Fruit fly (Drosophila melanogaster) whole organism, larva: ENCODE results near the gene ND-SGDH.

Experiments
- noc ChIP-seq: fragments of 200-800 bp; sonication (Bioruptor generic); optimal IDR thresholded peaks from 3 replicates; lab custom pipeline; 2019; ENCODE audit warnings: missing biosample characterization, mild to moderate bottlenecking, missing genetic modification characterization, moderate library complexity

ND-SGDH gene

DNA sequence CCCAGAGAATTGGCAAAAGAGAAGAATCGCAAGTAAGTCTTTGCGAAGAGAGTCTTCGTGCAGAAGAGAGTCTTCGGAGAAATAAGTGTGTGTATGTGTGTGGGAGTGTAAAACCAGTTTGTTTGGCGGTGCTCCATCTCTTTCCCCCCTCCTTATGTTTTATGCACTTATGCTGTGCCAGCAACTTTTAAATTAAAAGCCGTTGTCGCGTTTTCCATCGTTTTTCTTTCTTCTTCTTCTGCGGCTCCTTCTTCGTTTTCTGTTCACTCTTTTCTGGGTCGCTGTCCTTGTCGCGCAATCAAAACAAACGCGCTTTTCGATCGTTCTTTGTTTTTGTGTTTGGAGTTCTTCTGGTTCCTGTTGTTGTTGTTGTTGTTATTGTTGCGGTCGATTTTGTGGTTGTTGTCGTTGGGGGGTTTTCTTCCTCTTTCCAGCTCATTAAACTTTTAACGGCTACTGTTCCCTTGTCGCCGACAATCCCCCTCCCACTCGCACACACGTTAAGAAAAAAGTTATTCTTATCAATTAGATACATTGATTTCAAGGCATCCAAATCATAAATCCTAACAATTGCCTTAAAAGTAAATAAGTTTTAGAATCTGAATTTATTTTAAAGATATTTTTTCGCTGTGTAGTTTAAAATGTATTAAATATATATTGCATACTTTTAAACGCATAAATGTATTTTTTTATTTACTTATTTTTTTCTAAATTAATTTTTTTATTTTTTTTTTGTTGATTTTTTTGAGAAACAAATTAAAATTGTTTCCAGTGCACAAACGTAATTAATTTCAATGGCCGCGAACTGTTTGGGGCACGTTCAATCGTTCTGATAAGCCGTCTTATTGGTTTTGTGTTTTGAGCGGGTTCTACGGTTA lies 27.1 kb downstream of the ND-SGDH start:
- TF ChIP-seq noc (tag; lab: Kevin White, UChicago): no peak

DNA sequence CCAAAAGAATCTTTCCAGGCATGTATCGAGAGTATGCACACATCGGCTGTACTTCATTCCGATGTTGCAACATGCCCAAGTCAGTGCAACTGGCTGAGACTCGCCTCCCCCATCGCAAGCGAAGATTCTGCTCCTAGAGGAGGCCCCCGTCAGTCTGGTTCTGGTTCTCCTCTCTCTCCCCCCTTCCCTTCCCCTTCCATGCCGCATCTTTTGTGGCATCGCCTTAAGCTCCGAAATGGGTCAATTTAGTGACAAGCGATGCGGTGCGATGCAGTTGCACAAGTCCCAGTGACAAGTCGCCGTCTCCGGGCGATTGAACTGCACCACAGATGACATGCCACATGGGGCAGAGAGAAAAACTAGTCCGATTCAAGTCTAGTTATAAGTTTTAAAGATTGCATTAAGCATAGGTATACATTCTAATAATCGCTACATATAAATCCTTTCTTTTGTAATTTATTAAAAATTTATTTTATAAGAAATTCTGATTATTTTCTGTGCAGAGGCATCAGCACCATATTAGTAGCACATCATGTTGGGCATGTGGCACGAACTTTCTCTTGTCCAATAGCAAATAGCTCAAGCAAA lies 29.2 kb downstream of the ND-SGDH start:
- no peak for TF ChIP-seq noc (tag; lab: Kevin White, UChicago)

DNA sequence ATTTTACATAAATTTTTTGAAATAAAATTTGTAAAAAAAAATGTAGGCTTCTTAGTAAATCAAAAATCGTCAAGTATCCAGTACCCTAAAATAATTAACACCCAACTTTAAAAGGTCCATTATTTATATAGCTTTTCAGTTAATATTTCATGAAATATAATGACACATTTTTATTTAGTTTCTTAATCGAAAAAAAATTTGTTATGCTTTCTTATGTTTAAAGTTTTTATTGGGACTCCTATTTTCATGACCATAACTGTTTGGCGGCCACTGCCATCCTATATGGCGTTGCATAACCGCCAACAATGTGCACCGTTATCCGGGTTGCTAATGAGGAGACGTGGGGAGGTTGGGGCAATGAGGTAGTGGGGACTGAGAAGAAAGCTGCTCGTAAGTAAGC lies 29.9 kb downstream of the ND-SGDH start:
- no peak for TF ChIP-seq noc (tag; lab: Kevin White, UChicago)

DNA sequence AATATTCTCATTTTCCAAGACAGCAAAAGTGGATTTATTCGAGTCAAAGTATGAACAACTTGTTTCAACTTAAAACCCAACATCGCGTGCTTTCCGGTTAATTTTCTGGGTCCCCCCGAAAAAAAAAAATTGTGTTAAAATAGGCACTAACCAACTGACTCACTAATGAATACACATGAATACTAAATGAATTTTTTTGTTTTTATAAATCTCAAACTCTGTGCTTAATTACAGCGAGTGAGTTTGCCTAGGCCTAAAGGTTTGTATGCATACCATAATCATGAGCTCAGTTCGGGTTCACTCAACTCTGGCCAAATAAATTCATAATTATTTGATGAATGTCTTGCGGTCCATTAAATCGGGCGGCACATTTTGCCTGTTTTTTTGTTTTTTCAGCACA lies 31.0 kb downstream of the ND-SGDH start:
- TF ChIP-seq noc (tag; lab: Kevin White, UChicago): no peak

DNA sequence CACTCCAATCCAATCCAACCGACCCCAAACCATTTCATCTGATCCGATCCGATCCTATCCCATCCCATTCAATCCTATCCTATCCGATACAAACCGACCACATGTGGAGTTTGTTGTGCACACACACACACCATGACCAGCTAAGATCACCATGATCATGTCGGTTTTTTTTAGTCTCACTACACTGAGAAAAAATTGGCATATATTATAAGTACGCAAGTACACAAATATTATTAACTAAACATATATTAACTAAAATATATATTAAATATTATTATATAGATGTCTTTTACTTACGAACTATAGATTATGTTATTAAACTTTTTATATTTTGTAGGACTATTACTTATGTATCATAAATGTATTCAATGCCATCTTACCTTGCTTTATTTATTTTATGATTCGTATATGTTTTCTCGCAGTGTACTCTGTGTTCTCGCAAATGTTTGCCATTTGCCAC lies 36.4 kb downstream of the ND-SGDH start:
- TF ChIP-seq noc (tag; lab: Kevin White, UChicago): peak; percentile 29

DNA sequence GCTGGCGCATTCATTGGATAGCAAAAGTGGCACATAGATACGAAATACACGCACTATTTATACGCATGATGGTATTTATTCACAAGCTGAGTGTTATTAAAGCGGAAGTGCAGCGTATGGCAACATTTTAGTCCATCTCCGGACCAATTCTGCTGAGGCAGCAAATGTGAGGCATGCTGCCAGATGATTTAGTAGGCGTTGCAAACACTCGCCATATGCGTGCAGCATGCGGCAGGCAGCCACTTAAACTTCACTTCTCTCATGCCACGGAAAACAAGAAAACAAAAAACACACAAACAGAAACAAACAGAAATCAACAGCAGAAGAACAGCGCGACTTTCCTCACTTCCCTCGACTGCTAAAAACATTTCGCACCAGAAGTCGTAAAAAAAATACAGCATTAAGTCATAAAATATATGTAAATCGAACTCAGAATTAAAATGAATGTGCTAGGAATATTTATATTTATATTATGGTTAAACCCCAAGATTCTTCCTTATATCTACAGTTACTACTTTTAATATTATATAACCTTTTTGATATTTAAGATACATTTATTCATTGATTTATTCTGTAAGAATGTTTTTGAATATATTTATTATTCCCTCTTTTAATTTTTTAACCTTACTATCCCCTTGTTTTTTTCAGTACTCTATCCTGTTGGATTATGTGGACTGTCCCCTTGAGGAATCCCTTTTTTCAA lies 38.9 kb downstream of the ND-SGDH start:
- no peak for TF ChIP-seq noc (tag; lab: Kevin White, UChicago)

DNA sequence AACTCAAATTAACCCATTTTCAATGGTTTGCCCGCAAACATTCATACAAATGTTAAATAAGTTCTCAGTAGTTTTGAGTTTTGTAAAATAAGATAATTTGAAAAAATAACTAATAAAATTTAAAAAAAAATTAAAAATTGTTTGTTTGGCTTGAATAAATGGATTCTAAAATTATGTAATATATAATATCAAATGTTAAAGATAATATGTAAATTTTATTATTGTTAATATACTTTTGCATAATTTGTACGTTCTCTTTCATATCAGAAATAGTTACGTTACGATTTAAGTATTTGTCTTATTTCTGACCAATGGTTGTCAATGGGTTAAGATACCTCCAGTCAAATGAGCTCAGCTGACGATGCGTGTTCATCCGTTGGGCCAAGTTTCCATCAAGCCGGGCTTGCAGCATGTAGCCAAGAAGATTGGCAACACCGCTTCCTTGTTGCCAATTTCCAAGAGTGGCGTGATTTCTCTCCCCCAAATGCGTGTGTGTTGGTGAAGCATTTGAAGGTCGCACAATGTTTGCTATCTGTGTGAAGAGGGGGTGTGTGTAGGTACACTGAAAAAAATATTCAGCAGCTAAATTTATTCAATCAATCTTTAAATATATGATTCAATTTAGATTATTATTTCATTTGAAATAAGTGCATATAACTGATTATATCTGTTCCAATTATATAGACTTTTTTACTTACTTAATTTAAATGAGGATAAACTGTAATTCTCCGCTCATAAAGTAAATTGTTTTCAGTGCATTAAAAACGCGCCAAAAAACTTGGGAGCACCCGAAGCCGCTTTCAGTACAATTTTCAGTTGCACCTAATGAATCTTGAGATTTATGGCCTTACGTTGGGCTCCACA lies 41.4 kb downstream of the ND-SGDH start:
- TF ChIP-seq noc (tag; lab: Kevin White, UChicago): no peak

DNA sequence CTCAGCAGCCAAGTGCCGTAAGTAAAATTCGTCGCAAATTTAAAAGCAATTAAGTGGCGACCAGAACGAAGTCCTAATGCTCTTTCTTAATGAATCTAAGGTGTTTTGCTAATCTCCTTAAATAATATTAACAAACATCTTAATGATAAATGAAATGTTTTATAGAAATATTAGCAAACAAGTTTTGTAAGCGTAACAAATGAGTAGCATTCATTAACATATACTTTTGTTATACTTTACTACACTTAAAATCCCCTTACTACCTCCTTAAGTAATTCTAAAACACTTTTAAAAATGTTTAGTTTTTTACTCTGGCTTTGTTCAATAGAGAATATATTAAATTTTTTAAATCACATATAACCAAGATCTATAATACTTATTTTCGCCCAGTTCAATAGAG lies 42.4 kb downstream of the ND-SGDH start:
- TF ChIP-seq noc (tag; lab: Kevin White, UChicago): no peak

DNA sequence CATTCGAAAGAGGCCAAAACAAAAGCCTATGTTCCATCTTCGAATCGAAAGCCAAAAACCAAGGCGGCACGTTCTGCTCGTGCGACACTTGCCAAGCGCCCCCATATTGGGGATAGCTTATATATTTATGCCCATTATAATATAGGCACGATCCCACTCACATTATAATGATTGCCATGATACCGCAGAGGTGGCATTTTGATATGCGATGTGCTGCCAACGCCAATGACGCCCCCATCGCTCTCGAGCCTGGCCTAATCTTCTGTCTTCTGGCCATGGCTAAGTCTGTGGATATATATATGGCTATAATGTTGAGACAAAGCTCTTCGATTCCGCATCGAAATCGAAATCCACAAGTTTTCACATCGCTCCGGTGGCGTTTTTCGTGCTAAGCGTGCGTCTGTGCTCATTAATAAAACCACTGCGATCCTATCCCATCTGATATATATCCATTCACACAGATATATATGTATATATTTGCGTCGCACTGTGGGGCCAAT lies 45.5 kb downstream of the ND-SGDH start:
- TF ChIP-seq noc (tag; lab: Kevin White, UChicago): no peak

DNA sequence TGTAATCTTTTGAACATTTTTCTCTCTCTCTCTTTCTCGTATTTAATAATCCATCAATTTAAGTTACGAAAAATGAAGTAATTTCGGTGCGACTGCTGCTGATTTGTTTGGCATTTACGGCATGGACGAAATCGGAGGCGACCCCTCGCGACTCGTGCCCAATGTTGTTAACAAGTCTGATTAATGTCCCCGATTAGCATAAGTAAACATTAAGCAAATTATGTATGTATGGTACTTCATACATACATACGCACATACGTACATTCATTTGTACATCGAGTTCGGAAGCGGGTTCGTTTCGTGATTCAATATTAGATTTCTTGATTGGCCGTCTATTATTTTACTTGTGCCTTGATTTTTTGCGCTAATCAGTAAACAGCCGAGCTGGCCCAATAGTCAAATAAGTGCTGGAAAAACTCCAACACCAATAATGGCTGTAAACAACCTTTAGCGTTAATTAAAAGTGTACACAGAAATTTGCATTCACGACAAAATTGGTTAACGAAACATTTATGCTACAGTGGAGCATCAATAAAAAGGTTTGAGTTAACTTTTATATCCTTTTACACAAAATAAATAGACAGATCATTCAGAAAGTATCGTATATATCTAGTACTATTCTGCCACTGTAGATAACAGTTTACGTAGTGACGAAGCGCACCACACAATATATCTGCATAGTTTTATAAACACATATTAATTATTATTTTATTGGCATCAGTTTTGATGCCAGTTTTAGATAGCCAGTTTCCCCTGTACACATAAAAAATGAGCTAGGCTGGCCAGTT lies 47.3 kb downstream of the ND-SGDH start:
- TF ChIP-seq noc (tag; lab: Kevin White, UChicago): peak; percentile 59

DNA sequence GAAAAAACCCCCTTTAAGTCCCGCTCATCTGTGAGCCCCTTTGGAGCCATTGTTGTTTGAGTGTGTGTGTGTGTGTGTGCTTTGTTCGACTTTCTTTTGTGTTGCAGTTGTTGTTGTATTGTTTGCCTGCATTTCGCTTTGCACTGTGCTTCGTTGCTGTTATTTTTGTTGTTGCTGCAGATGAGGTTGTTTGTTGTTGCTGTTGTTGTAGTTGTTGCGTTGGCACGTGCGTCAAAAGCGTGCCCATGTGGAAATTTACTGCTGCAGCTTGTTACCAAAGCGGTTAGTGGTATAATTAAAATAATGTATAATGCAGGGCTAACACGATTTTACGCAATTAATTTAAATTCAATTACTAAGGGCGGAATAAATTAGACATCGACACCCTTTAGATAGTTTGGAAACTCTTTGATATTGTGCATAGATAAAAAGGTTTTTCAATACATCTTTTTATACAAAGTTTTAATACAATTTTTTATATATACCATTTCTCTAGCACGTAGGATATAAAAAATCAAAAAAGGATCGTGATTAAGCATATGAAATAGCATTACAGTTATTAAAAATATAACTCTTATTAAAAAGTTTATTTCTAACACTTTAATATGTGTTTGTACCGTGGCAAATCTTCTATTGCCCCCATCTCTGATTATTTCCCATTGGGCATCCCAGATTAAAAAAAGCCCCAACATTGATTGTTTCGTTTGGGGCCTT lies 48.0 kb downstream of the ND-SGDH start:
- TF ChIP-seq noc (tag; lab: Kevin White, UChicago): no peak

DNA sequence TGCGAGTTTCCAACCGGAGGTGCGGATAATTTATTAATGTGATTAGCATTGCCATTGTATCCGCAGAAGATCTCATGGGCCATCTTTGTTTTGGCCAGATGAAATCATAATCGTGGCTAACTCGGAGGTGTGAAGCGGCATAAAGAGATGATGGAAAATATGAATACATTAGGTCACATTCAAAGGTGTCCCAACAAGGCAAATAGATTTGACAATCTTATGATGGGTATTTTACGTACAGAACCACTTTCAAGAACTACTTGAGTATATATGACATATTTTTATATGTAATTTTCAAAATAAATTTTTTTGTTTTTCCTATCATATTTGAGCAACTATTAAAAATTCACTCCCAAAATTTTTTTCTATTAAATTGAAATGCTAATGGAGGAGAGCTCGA lies 50.1 kb downstream of the ND-SGDH start, which contains the start of gene CG17154:
TSS of gene CG17154 (plus strand) at position 301 of the 400 bp plus-strand sequence.
- no peak for TF ChIP-seq noc (tag; lab: Kevin White, UChicago)
